Worm (Caenorhabditis elegans) whole organism, midembryonic: ENCODE data around the gene C46F11.6.

Experiments
- T22C8.4 ChIP-seq: fragments of 200-800 bp; sonication (Bioruptor generic); IDR thresholded peaks from 2 replicates; pipeline ENCODE4 v1.3.6; 2022; ENCODE audit warnings: missing genetic modification characterization, missing compliant biosample characterization
- cog-1 ChIP-seq: sonication (generic microtip); optimal IDR thresholded peaks from 2 replicates; lab custom pipeline; 2016; ENCODE audit warnings: missing genetic modification characterization, missing compliant biosample characterization
- flt-1 ChIP-seq: fragments of 200-800 bp; sonication (Bioruptor generic); IDR thresholded peaks from 2 replicates; pipeline ENCODE4 v1.3.6; 2022; ENCODE audit warnings: missing genetic modification characterization, missing compliant biosample characterization
- klf-2 ChIP-seq: fragments of 200-800 bp; sonication (Bioruptor generic); conservative IDR thresholded peaks from 2 replicates; pipeline ENCODE4 v1.3.6; 2022; ENCODE audit warnings: missing genetic modification reagents, missing genetic modification characterization, missing compliant biosample characterization
- med-1 ChIP-seq: sonication (generic microtip); optimal IDR thresholded peaks from 2 replicates; lab custom pipeline; 2017; ENCODE audit warnings: missing genetic modification characterization, mild to moderate bottlenecking, missing compliant biosample characterization, antibody characterized with exemption, missing genetic modification reagents; ENCODE audit not compliant: insufficient read depth
- ref-1 ChIP-seq: fragments of 200-800 bp; sonication (Bioruptor generic); conservative IDR thresholded peaks from 2 replicates; pipeline ENCODE4 v1.3.6; 2022; ENCODE audit warnings: missing genetic modification reagents, missing genetic modification characterization, missing compliant biosample characterization
- tab-1 ChIP-seq: fragments of 200-800 bp; sonication (Bioruptor generic); IDR thresholded peaks from 2 replicates; pipeline ENCODE4 v1.3.6; 2022; ENCODE audit warnings: missing genetic modification characterization, missing compliant biosample characterization
- ztf-23 ChIP-seq: fragments of 200-800 bp; sonication (Bioruptor generic); IDR thresholded peaks from 2 replicates; pipeline ENCODE4 v1.3.6; 2022; ENCODE audit warnings: missing genetic modification reagents, missing genetic modification characterization, missing compliant biosample characterization
- ztf-29 ChIP-seq: fragments of 200-800 bp; sonication (Bioruptor generic); IDR thresholded peaks from 2 replicates; pipeline ENCODE4 v1.3.6; 2022; ENCODE audit warnings: missing genetic modification reagents, missing genetic modification characterization, missing compliant biosample characterization

C46F11.6 gene

ce11 chrIII:3672839-3673238 is 2.6 kb upstream of the C46F11.6 start:
- TF ChIP-seq tab-1 (GFP tag; lab: Robert Waterston, UW), result no peak
- TF ChIP-seq ztf-29 (GFP tag; lab: Robert Waterston, UW), result no peak
- no peak for TF ChIP-seq ref-1 (GFP tag; lab: Robert Waterston, UW)
- TF ChIP-seq T22C8.4 (GFP tag; lab: Robert Waterston, UW), result no peak

- TF ChIP-seq cog-1 (tag; lab: Kevin White, UChicago) (no peak), flt-1 (GFP tag; lab: Robert Waterston, UW) (no peak), ztf-29 (GFP tag; lab: Robert Waterston, UW) (no peak), tab-1 (GFP tag; lab: Robert Waterston, UW) (no peak), T22C8.4 (GFP tag; lab: Robert Waterston, UW) (no peak), ref-1 (GFP tag; lab: Robert Waterston, UW) (no peak), klf-2 (no peak), ztf-23 (GFP tag; lab: Robert Waterston, UW) (no peak), med-1 (no peak)
These were observed 748 bp upstream of the C46F11.6 start for ce11 chrIII:3670984-3671383.

ce11 chrIII:3664224-3664623 is 6.0 kb downstream of the C46F11.6 start, which contains the start of gene C46F11.4:
Gene C46F11.4, minus strand, starts transcription at chrIII:3664304.
- peak; percentile 84 for TF ChIP-seq T22C8.4 (GFP tag; lab: Robert Waterston, UW)
- peak; percentile 89 for TF ChIP-seq klf-2
- TF ChIP-seq flt-1 (GFP tag; lab: Robert Waterston, UW), result peak; percentile 93
- TF ChIP-seq ztf-29 (GFP tag; lab: Robert Waterston, UW), result peak; percentile 86
- peak; percentile 65; the same call in 1 of the 2 replicates for TF ChIP-seq ref-1 (GFP tag; lab: Robert Waterston, UW)
- peak; percentile 94 for TF ChIP-seq ztf-23 (GFP tag; lab: Robert Waterston, UW)
- TF ChIP-seq tab-1 (GFP tag; lab: Robert Waterston, UW), result peak; percentile 94
- peak; percentile 79 for TF ChIP-seq cog-1 (tag; lab: Kevin White, UChicago)
- TF ChIP-seq med-1, result peak; percentile 97

ce11 chrIII:3657479-3657878 is 12.8 kb downstream of the C46F11.6 start, which contains the start of gene C46F11.5:
Gene C46F11.5, minus strand, starts transcription at chrIII:3657606.
- TF ChIP-seq T22C8.4 (GFP tag; lab: Robert Waterston, UW) (no peak), flt-1 (GFP tag; lab: Robert Waterston, UW) (no peak), tab-1 (GFP tag; lab: Robert Waterston, UW) (no peak), klf-2 (no peak), cog-1 (tag; lab: Kevin White, UChicago) (no peak), ref-1 (GFP tag; lab: Robert Waterston, UW) (no peak), ztf-23 (GFP tag; lab: Robert Waterston, UW) (no peak), med-1 (no peak), ztf-29 (GFP tag; lab: Robert Waterston, UW) (no peak)

ce11 chrIII:3652964-3653363 is 17.3 kb downstream of the C46F11.6 start:
- TF ChIP-seq T22C8.4 (GFP tag; lab: Robert Waterston, UW) (no peak), ztf-23 (GFP tag; lab: Robert Waterston, UW) (no peak), klf-2 (no peak), ref-1 (GFP tag; lab: Robert Waterston, UW) (no peak), med-1 (no peak), ztf-29 (GFP tag; lab: Robert Waterston, UW) (no peak), cog-1 (tag; lab: Kevin White, UChicago) (no peak)

ce11 chrIII:3652427-3652826 is 17.8 kb downstream of the C46F11.6 start:
- TF ChIP-seq ztf-29 (GFP tag; lab: Robert Waterston, UW) (no peak), T22C8.4 (GFP tag; lab: Robert Waterston, UW) (no peak), flt-1 (GFP tag; lab: Robert Waterston, UW) (no peak), klf-2 (no peak), cog-1 (tag; lab: Kevin White, UChicago) (no peak), tab-1 (GFP tag; lab: Robert Waterston, UW) (no peak), ztf-23 (GFP tag; lab: Robert Waterston, UW) (no peak), ref-1 (GFP tag; lab: Robert Waterston, UW) (no peak), med-1 (no peak)

- TF ChIP-seq ztf-23 (GFP tag; lab: Robert Waterston, UW) (peak; percentile 68; the same call in 1 of the 2 replicates), ref-1 (GFP tag; lab: Robert Waterston, UW) (no peak), T22C8.4 (GFP tag; lab: Robert Waterston, UW) (no peak), tab-1 (GFP tag; lab: Robert Waterston, UW) (no peak), ztf-29 (GFP tag; lab: Robert Waterston, UW) (no peak)
These were observed 19.4 kb downstream of the C46F11.6 start, which contains the start of the genes madf-8 and gsr-1 for ce11 chrIII:3650677-3651315. Gene madf-8, minus strand, starts transcription at chrIII:3650832. Gene gsr-1, plus strand, starts transcription at chrIII:3650907.

ce11 chrIII:3650266-3650665 is 20.0 kb downstream of the C46F11.6 start:
- no peak for TF ChIP-seq T22C8.4 (GFP tag; lab: Robert Waterston, UW)
- no peak for TF ChIP-seq ref-1 (GFP tag; lab: Robert Waterston, UW)
- no peak for TF ChIP-seq med-1
- TF ChIP-seq cog-1 (tag; lab: Kevin White, UChicago), result no peak
- TF ChIP-seq ztf-29 (GFP tag; lab: Robert Waterston, UW), result no peak
- TF ChIP-seq klf-2, result no peak
- TF ChIP-seq ztf-23 (GFP tag; lab: Robert Waterston, UW), result no peak
- TF ChIP-seq tab-1 (GFP tag; lab: Robert Waterston, UW), result no peak
- TF ChIP-seq flt-1 (GFP tag; lab: Robert Waterston, UW), result no peak

ce11 chrIII:3649305-3649704 is 20.9 kb downstream of the C46F11.6 start:
- TF ChIP-seq ztf-29 (GFP tag; lab: Robert Waterston, UW), result no peak
- no peak for TF ChIP-seq cog-1 (tag; lab: Kevin White, UChicago)
- no peak for TF ChIP-seq med-1
- TF ChIP-seq flt-1 (GFP tag; lab: Robert Waterston, UW), result no peak
- TF ChIP-seq ref-1 (GFP tag; lab: Robert Waterston, UW), result no peak
- no peak for TF ChIP-seq T22C8.4 (GFP tag; lab: Robert Waterston, UW)
- no peak for TF ChIP-seq ztf-23 (GFP tag; lab: Robert Waterston, UW)
- no peak for TF ChIP-seq tab-1 (GFP tag; lab: Robert Waterston, UW)
